Worm (Caenorhabditis elegans) whole organism, young adult: ENCODE measurements around the gene F38B6.2.

Experiments used
- F23B12.7 ChIP-seq: sonication (generic microtip); optimal IDR thresholded peaks from 2 replicates; lab custom pipeline; 2017; ENCODE audit warnings: missing genetic modification characterization, mild to moderate bottlenecking, missing compliant biosample characterization, antibody characterized with exemption, moderate library complexity; ENCODE audit not compliant: insufficient read depth
- F33H1.4 ChIP-seq: fragments of 200-800 bp; sonication (Bioruptor generic); IDR thresholded peaks from 2 replicates; pipeline ENCODE4 v1.3.6; 2022; ENCODE audit warnings: missing genetic modification reagents, missing genetic modification characterization, missing compliant biosample characterization
- F37B4.10 ChIP-seq: fragments of 200-800 bp; sonication (Bioruptor generic); IDR thresholded peaks from 2 replicates; pipeline ENCODE4 v1.3.6; 2022; ENCODE audit warnings: missing genetic modification characterization, missing compliant biosample characterization
- F49E8.2 ChIP-seq: sonication (generic microtip); optimal IDR thresholded peaks from 3 replicates; lab custom pipeline; 2017; ENCODE audit warnings: missing genetic modification characterization, mild to moderate bottlenecking, missing compliant biosample characterization, antibody characterized with exemption, moderate library complexity; ENCODE audit not compliant: insufficient read depth
- F57A8.1 ChIP-seq: fragments of 200-800 bp; sonication (Bioruptor generic); optimal IDR thresholded peaks from 2 replicates; lab custom pipeline; 2018; ENCODE audit warnings: mild to moderate bottlenecking, missing genetic modification characterization, moderate library complexity, missing compliant biosample characterization
- F57C9.4 ChIP-seq: sonication (generic microtip); optimal IDR thresholded peaks from 2 replicates; lab custom pipeline; 2017; ENCODE audit warnings: mild to moderate bottlenecking, missing genetic modification characterization, missing compliant biosample characterization
- K11D2.4 ChIP-seq: fragments of 200-800 bp; sonication (Bioruptor generic); IDR thresholded peaks from 2 replicates; pipeline ENCODE4 v1.3.6; 2022; ENCODE audit warnings: missing genetic modification reagents, missing genetic modification characterization, missing compliant biosample characterization
- K12H6.12 ChIP-seq: fragments of 200-800 bp; sonication (Bioruptor generic); optimal IDR thresholded peaks from 2 replicates; lab custom pipeline; 2018; ENCODE audit warnings: mild to moderate bottlenecking, missing genetic modification characterization, missing compliant biosample characterization
- T26A5.8 ChIP-seq: sonication (generic microtip); optimal IDR thresholded peaks from 2 replicates; lab custom pipeline; 2016; ENCODE audit warnings: missing genetic modification characterization, missing compliant biosample characterization
- Y53G8AR.9 ChIP-seq: fragments of 200-800 bp; sonication (Bioruptor generic); conservative IDR thresholded peaks from 2 replicates; pipeline ENCODE4 v1.3.6; 2022; ENCODE audit warnings: missing genetic modification reagents, missing genetic modification characterization, missing compliant biosample characterization
- Y95B8A.8 ChIP-seq: fragments of 200-800 bp; sonication (Bioruptor generic); IDR thresholded peaks from 2 replicates; pipeline ENCODE4 v1.3.6; 2022; ENCODE audit warnings: missing genetic modification reagents, missing genetic modification characterization, missing compliant biosample characterization
- ama-1 ChIP-seq, 3 experiments: fragments of 150-350 bp in 1 of 3; sonication (generic microtip) in 2 of 3; optimal IDR thresholded peaks; 2 replicates each; lab custom pipeline; 2014 to 2018; ENCODE audit warnings: missing biosample characterization in 2 of 3, missing genetic modification characterization in 2 of 3, missing genetic modification reagents in 2 of 3
- aptf-2 ChIP-seq: fragments of 200-800 bp; sonication (Bioruptor generic); conservative IDR thresholded peaks from 2 replicates; pipeline ENCODE4 v1.3.6; 2022; ENCODE audit warnings: missing genetic modification reagents, missing genetic modification characterization, missing compliant biosample characterization
- atf-7 ChIP-seq: sonication (generic microtip); optimal IDR thresholded peaks from 2 replicates; lab custom pipeline; 2017; ENCODE audit warnings: mild to moderate bottlenecking, missing genetic modification characterization, missing compliant biosample characterization
- cebp-2 ChIP-seq: fragments of 200-800 bp; sonication (Bioruptor generic); IDR thresholded peaks from 2 replicates; pipeline ENCODE4 v1.3.6; 2022; ENCODE audit warnings: missing genetic modification characterization, missing compliant biosample characterization
- ceh-100 ChIP-seq: fragments of 200-800 bp; sonication (Bioruptor generic); IDR thresholded peaks from 2 replicates; pipeline ENCODE4 v1.3.6; 2022; ENCODE audit warnings: missing genetic modification reagents, missing genetic modification characterization, missing compliant biosample characterization
- ceh-40 ChIP-seq: fragments of 200-800 bp; sonication (Bioruptor generic); IDR thresholded peaks from 2 replicates; pipeline ENCODE4 v1.3.6; 2022; ENCODE audit warnings: missing genetic modification characterization, missing compliant biosample characterization
- ceh-58 ChIP-seq: fragments of 200-800 bp; sonication (Bioruptor generic); IDR thresholded peaks from 2 replicates; pipeline ENCODE4 v1.3.6; 2022; ENCODE audit warnings: missing genetic modification characterization, missing compliant biosample characterization
- chd-7 ChIP-seq: sonication (generic microtip); optimal IDR thresholded peaks from 2 replicates; lab custom pipeline; 2016; ENCODE audit warnings: mild to moderate bottlenecking, missing genetic modification characterization, moderate library complexity, missing compliant biosample characterization
- efl-1 ChIP-seq: fragments of 150-350 bp; optimal IDR thresholded peaks from 2 replicates; lab custom pipeline; 2014; ENCODE audit warnings: missing biosample characterization, missing genetic modification reagents, missing genetic modification characterization
- egl-18 ChIP-seq: fragments of 200-800 bp; sonication (Bioruptor generic); IDR thresholded peaks from 2 replicates; pipeline ENCODE4 v1.3.6; 2022; ENCODE audit warnings: missing genetic modification reagents, missing genetic modification characterization, missing compliant biosample characterization
- gei-17 ChIP-seq: fragments of 200-800 bp; sonication (Bioruptor generic); optimal IDR thresholded peaks from 2 replicates; lab custom pipeline; 2018; ENCODE audit warnings: mild to moderate bottlenecking, missing genetic modification characterization, missing compliant biosample characterization
- hsf-1 ChIP-seq: fragments of 200-800 bp; sonication (Bioruptor generic); IDR thresholded peaks from 2 replicates; pipeline ENCODE4 v1.3.6; 2022; ENCODE audit warnings: missing genetic modification reagents, missing genetic modification characterization, missing compliant biosample characterization
- lag-1 ChIP-seq: fragments of 200-800 bp; sonication (Bioruptor generic); IDR thresholded peaks from 2 replicates; pipeline ENCODE4 v1.3.6; 2022; ENCODE audit warnings: missing genetic modification reagents, missing genetic modification characterization, missing compliant biosample characterization
- let-607 ChIP-seq, 2 experiments: fragments of 200-800 bp in 1 of 2; sonication (Bioruptor generic) in 1 of 2; sonication (generic microtip) in 1 of 2; optimal IDR thresholded peaks; 2 replicates each; lab custom pipeline; 2016 to 2018; ENCODE audit warnings: mild to moderate bottlenecking in 2 of 2, missing compliant biosample characterization in 2 of 2, missing genetic modification characterization in 2 of 2, moderate library complexity in 2 of 2, missing genotype in 1 of 2
- lin-26 ChIP-seq: fragments of 200-800 bp; sonication (Bioruptor generic); IDR thresholded peaks from 2 replicates; pipeline ENCODE4 v1.3.6; 2022; ENCODE audit warnings: missing genetic modification reagents, missing genetic modification characterization, missing compliant biosample characterization
- lir-1 ChIP-seq: fragments of 200-800 bp; sonication (Bioruptor generic); conservative IDR thresholded peaks from 2 replicates; pipeline ENCODE4 v1.3.6; 2022; ENCODE audit warnings: missing genetic modification reagents, missing genetic modification characterization, missing compliant biosample characterization
- madf-3 ChIP-seq: fragments of 200-800 bp; sonication (Bioruptor generic); IDR thresholded peaks from 2 replicates; pipeline ENCODE4 v1.3.6; 2022; ENCODE audit warnings: missing genetic modification reagents, missing genetic modification characterization, missing compliant biosample characterization
- mcd-1 ChIP-seq: fragments of 200-800 bp; sonication (Bioruptor generic); IDR thresholded peaks from 2 replicates; pipeline ENCODE4 v1.3.6; 2022; ENCODE audit warnings: missing genetic modification reagents, missing genetic modification characterization, missing compliant biosample characterization
- mel-28 ChIP-seq: sonication (generic microtip); optimal IDR thresholded peaks from 2 replicates; lab custom pipeline; 2016; ENCODE audit warnings: borderline replicate concordance, mild to moderate bottlenecking, missing genetic modification characterization, missing compliant biosample characterization
- mxl-1 ChIP-seq: sonication (generic microtip); optimal IDR thresholded peaks from 2 replicates; lab custom pipeline; 2016; ENCODE audit warnings: missing genetic modification characterization, missing compliant biosample characterization
- nfya-1 ChIP-seq: sonication (generic microtip); optimal IDR thresholded peaks from 2 replicates; lab custom pipeline; 2017; ENCODE audit warnings: antibody characterized with exemption, missing compliant biosample characterization, missing genetic modification characterization, borderline replicate concordance; ENCODE audit not compliant: insufficient read depth
- nfya-2 ChIP-seq: fragments of 200-800 bp; sonication (Bioruptor generic); IDR thresholded peaks from 2 replicates; pipeline ENCODE4 v1.3.6; 2022; ENCODE audit warnings: missing genetic modification reagents, missing genetic modification characterization, missing compliant biosample characterization
- nfyb-1 ChIP-seq: fragments of 200-800 bp; sonication (Bioruptor generic); IDR thresholded peaks from 2 replicates; pipeline ENCODE4 v1.3.6; 2022; ENCODE audit warnings: missing genetic modification reagents, missing genetic modification characterization, missing compliant biosample characterization
- nhr-27 ChIP-seq: fragments of 200-800 bp; sonication (Bioruptor generic); optimal IDR thresholded peaks from 2 replicates; lab custom pipeline; 2018; ENCODE audit warnings: mild to moderate bottlenecking, missing genetic modification characterization, moderate library complexity, missing compliant biosample characterization
- nhr-90 ChIP-seq: sonication (generic microtip); optimal IDR thresholded peaks from 2 replicates; lab custom pipeline; 2016; ENCODE audit warnings: missing genotype, mild to moderate bottlenecking, missing genetic modification characterization, missing compliant biosample characterization
- pha-4 ChIP-seq: fragments of 150-350 bp; sonication (generic microtip); optimal IDR thresholded peaks from 2 replicates; lab custom pipeline; 2014; ENCODE audit warnings: missing biosample characterization, missing genetic modification reagents, missing genetic modification characterization
- snpc-4 ChIP-seq, 5 experiments: fragments of 150-350 bp in 1 of 5; sonication (generic microtip) in 4 of 5; optimal IDR thresholded peaks; 2 replicates each; lab custom pipeline; 2014 to 2018; ENCODE audit warnings: missing genetic modification characterization in 5 of 5, missing biosample characterization in 3 of 5, antibody characterized with exemption in 2 of 5, mild to moderate bottlenecking in 2 of 5, missing compliant biosample characterization in 2 of 5, missing genotype in 2 of 5, moderate library complexity in 2 of 5, missing genetic modification reagents in 1 of 5
- somi-1 ChIP-seq: fragments of 200-800 bp; sonication (Bioruptor generic); optimal IDR thresholded peaks from 2 replicates; lab custom pipeline; 2018; ENCODE audit warnings: mild to moderate bottlenecking, missing genetic modification characterization, missing compliant biosample characterization
- tlf-1 ChIP-seq: fragments of 200-800 bp; sonication (Bioruptor generic); optimal IDR thresholded peaks from 2 replicates; lab custom pipeline; 2018; ENCODE audit warnings: mild to moderate bottlenecking, missing genetic modification characterization, missing compliant biosample characterization
- unc-130 ChIP-seq: sonication (generic microtip); optimal IDR thresholded peaks from 2 replicates; lab custom pipeline; 2016; ENCODE audit warnings: missing genetic modification reagents, missing genetic modification characterization, missing compliant biosample characterization
- unc-62 ChIP-seq: fragments of 150-350 bp; optimal IDR thresholded peaks from 2 replicates; lab custom pipeline; 2014; ENCODE audit warnings: missing biosample characterization, missing genetic modification reagents, missing genetic modification characterization
- xnd-1 ChIP-seq: sonication (generic microtip); optimal IDR thresholded peaks from 2 replicates; lab custom pipeline; 2016; ENCODE audit warnings: missing genotype, missing genetic modification reagents, missing genetic modification characterization, missing compliant biosample characterization
- zfh-2 ChIP-seq: fragments of 200-800 bp; sonication (Bioruptor generic); conservative IDR thresholded peaks from 2 replicates; pipeline ENCODE4 v1.3.6; 2022; ENCODE audit warnings: missing genetic modification reagents, missing genetic modification characterization, missing compliant biosample characterization
- ztf-18 ChIP-seq: sonication (generic microtip); optimal IDR thresholded peaks from 2 replicates; lab custom pipeline; 2016; ENCODE audit warnings: missing genotype, mild to moderate bottlenecking, missing genetic modification characterization, missing compliant biosample characterization
- ztf-3 ChIP-seq: fragments of 200-800 bp; sonication (Bioruptor generic); optimal IDR thresholded peaks from 2 replicates; lab custom pipeline; 2018; ENCODE audit warnings: mild to moderate bottlenecking, missing genetic modification characterization, missing compliant biosample characterization

F38B6.2 gene

ce11 chrX:6741532-6741931 is 43.2 kb downstream of the F38B6.2 start (continued):
- TF ChIP-seq T26A5.8 = no peak
- TF ChIP-seq efl-1 (GFP tag; lab: Kevin White, UChicago) = no peak
- TF ChIP-seq zfh-2 = no peak
- TF ChIP-seq F33H1.4 (GFP tag; lab: Robert Waterston, UW) = no peak
- TF ChIP-seq let-607 (tag; optimal IDR thresholded peaks at IDR 0.05; lab: Kevin White, UChicago) = peak in 1 of 2 experiments; percentile 47
- no peak for TF ChIP-seq snpc-4 (GFP tag; optimal IDR thresholded peaks at IDR 0.05; lab: Kevin White, UChicago)
- TF ChIP-seq snpc-4 (tag; optimal IDR thresholded peaks at IDR 0.05; lab: Kevin White, UChicago) = no peak
- TF ChIP-seq nfya-1 (tag; lab: Kevin White, UChicago) = no peak
- TF ChIP-seq lag-1 (GFP tag; lab: Robert Waterston, UW) = no peak
- TF ChIP-seq F49E8.2 = no peak
- TF ChIP-seq ztf-3 (GFP tag; lab: Kevin White, UChicago) = no peak
- TF ChIP-seq F37B4.10 (GFP tag; lab: Robert Waterston, UW) = no peak
- TF ChIP-seq somi-1 = no peak
- TF ChIP-seq unc-62 (GFP tag; lab: Kevin White, UChicago) = peak; percentile 93
- TF ChIP-seq ztf-18 = no peak
- TF ChIP-seq Y53G8AR.9 (GFP tag; lab: Robert Waterston, UW) = 0 out of 2 replicates have a peak, but pooled peaks have one; percentile 27
- no peak for TF ChIP-seq madf-3
- TF ChIP-seq ceh-40 (GFP tag; lab: Robert Waterston, UW) = no peak
- peak; percentile 49; the same call in 1 of the 2 replicates for TF ChIP-seq K11D2.4 (GFP tag; lab: Robert Waterston, UW)
- TF ChIP-seq lir-1 = no peak
- TF ChIP-seq nfya-2 (GFP tag; lab: Robert Waterston, UW) = no peak
- TF ChIP-seq F57A8.1 = no peak
- TF ChIP-seq aptf-2 (GFP tag; lab: Robert Waterston, UW) = no peak
- TF ChIP-seq ceh-58 (GFP tag; lab: Robert Waterston, UW) = no peak
- no peak for TF ChIP-seq ama-1 (optimal IDR thresholded peaks at IDR 0.05; lab: Kevin White, UChicago)
- no peak for TF ChIP-seq ama-1 (GFP tag; optimal IDR thresholded peaks at IDR 0.05; lab: Kevin White, UChicago)
- TF ChIP-seq nhr-90 (tag; lab: Kevin White, UChicago) = no peak
- TF ChIP-seq hsf-1 (GFP tag; lab: Robert Waterston, UW) = no peak
- TF ChIP-seq egl-18 = no peak
- no peak for TF ChIP-seq unc-130 (GFP tag; lab: Kevin White, UChicago)
- TF ChIP-seq ceh-100 = no peak
- TF ChIP-seq mxl-1 (tag; lab: Kevin White, UChicago) = no peak
- no peak for TF ChIP-seq F57C9.4
- TF ChIP-seq mcd-1 (GFP tag; lab: Robert Waterston, UW) = no peak
- no peak for TF ChIP-seq mel-28 (tag; lab: Kevin White, UChicago)
- no peak for TF ChIP-seq pha-4
- TF ChIP-seq, all 124 proteins: peak for 11

DNA sequence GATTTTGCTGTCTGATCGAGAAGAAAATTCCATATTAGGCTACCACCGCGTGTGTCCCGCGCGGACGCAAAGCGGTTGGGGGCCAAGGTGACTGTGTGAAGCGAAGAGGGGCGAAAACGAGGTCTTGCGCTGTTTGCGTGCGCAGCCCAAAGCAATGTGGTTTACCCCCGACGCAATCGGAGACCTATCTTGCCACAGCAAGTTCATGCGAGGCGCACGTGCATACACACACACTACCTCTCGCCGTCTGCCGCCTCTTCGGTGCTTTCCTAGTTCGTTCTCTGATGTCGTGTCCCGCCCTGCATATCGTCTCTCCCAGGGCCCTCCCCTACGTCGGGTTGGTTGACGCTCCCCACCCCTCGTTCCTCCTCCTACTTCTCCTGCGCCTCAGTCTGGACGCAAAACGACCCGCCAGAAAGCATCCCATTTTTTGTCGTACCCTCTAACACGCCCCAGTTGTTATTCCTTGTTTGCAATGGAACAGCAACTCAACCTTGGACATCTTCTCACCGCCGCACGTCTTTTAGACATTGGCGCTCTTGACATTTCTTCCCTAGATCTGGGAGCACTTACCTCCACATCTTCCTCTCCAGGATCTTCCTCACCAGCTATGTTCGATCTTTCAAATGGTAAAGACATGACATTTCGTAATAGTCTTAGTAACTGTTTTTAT is 43.8 kb downstream of the F38B6.2 start, which contains the start of gene mdl-1:
mdl-1 (plus strand) TSS at position 341 of the 673 bp plus-strand sequence.
- TF ChIP-seq somi-1 (peak; percentile 72), snpc-4 (GFP tag; optimal IDR thresholded peaks at IDR 0.05; lab: Kevin White, UChicago) (peak; percentile 39), snpc-4 (tag; optimal IDR thresholded peaks at IDR 0.05; lab: Kevin White, UChicago) (peak in 3 of 4 experiments; percentile 10 to 23 (median 16)), nhr-90 (tag; lab: Kevin White, UChicago) (no peak), nhr-27 (peak; percentile 53), xnd-1 (tag; lab: Kevin White, UChicago) (no peak), F23B12.7 (tag; lab: Kevin White, UChicago) (peak; percentile 70), nfyb-1 (peak; percentile 90), gei-17 (peak; percentile 65), tlf-1 (GFP tag; lab: Kevin White, UChicago) (peak; percentile 66), K12H6.12 (tag; lab: Kevin White, UChicago) (peak; percentile 92), cebp-2 (GFP tag; lab: Robert Waterston, UW) (0 out of 2 replicates have a peak, but pooled peaks have one; percentile 54), lin-26 (peak; percentile 33; the same call in 1 of the 2 replicates), F49E8.2 (no peak), ceh-40 (GFP tag; lab: Robert Waterston, UW) (0 out of 2 replicates have a peak, but pooled peaks have one; percentile 52), chd-7 (tag; lab: Kevin White, UChicago) (peak; percentile 93), nfya-2 (GFP tag; lab: Robert Waterston, UW) (no peak), madf-3 (no peak), atf-7 (peak; percentile 51), Y95B8A.8 (GFP tag; lab: Robert Waterston, UW) (peak; percentile 62; the same call in 1 of the 2 replicates)
